Worm (Caenorhabditis elegans) whole organism, L2 larva: ENCODE measurements around the gene pgam-5.

Experiments used
- C34F6.9 ChIP-seq: fragments of 150-350 bp; optimal IDR thresholded peaks from 2 replicates; lab custom pipeline; 2014; ENCODE audit warnings: missing biosample characterization, missing genetic modification characterization
- F13H6.1 ChIP-seq: sonication (generic microtip); optimal IDR thresholded peaks from 2 replicates; lab custom pipeline; 2016; ENCODE audit warnings: missing genetic modification characterization, missing compliant biosample characterization
- R02D3.7 ChIP-seq: fragments of 150-350 bp; optimal IDR thresholded peaks from 2 replicates; lab custom pipeline; 2014; ENCODE audit warnings: missing biosample characterization, missing genetic modification characterization
- Y55F3AM.14 ChIP-seq: fragments of 200-800 bp; sonication (Bioruptor generic); optimal IDR thresholded peaks from 2 replicates; lab custom pipeline; 2018; ENCODE audit warnings: mild to moderate bottlenecking, missing genetic modification characterization, missing compliant biosample characterization
- alr-1 ChIP-seq: fragments of 150-350 bp; optimal IDR thresholded peaks from 2 replicates; lab custom pipeline; 2014; ENCODE audit warnings: missing biosample characterization, missing genetic modification characterization
- aly-2 ChIP-seq: fragments of 150-350 bp; optimal IDR thresholded peaks from 2 replicates; lab custom pipeline; 2014; ENCODE audit warnings: missing biosample characterization, missing genetic modification characterization
- ama-1 ChIP-seq: fragments of 150-350 bp; optimal IDR thresholded peaks from 2 replicates; lab custom pipeline; 2018; ENCODE audit warnings: inconsistent platforms
- ceh-82 ChIP-seq: fragments of 150-350 bp; optimal IDR thresholded peaks from 2 replicates; lab custom pipeline; 2014; ENCODE audit warnings: missing biosample characterization, missing genetic modification characterization
- crh-2 ChIP-seq: sonication (generic microtip); optimal IDR thresholded peaks from 2 replicates; lab custom pipeline; 2017; ENCODE audit warnings: missing biosample characterization, missing genetic modification characterization
- dmd-4 ChIP-seq: sonication (generic microtip); optimal IDR thresholded peaks from 2 replicates; lab custom pipeline; 2017; ENCODE audit warnings: missing biosample characterization, missing genetic modification characterization
- egl-27 ChIP-seq: sonication (generic microtip); optimal IDR thresholded peaks from 3 replicates; lab custom pipeline; 2017; ENCODE audit warnings: missing biosample characterization, missing genetic modification reagents, missing genetic modification characterization
- elt-1 ChIP-seq: fragments of 150-350 bp; optimal IDR thresholded peaks from 2 replicates; lab custom pipeline; 2014; ENCODE audit warnings: missing biosample characterization, missing genetic modification characterization
- elt-3 ChIP-seq: sonication (generic microtip); optimal IDR thresholded peaks from 2 replicates; lab custom pipeline; 2017; ENCODE audit warnings: missing biosample characterization, missing genetic modification characterization
- gmeb-1 ChIP-seq: fragments of 150-350 bp; optimal IDR thresholded peaks from 2 replicates; lab custom pipeline; 2014; ENCODE audit warnings: missing biosample characterization, missing genetic modification characterization
- lin-11 ChIP-seq: fragments of 150-350 bp; sonication (generic microtip); optimal IDR thresholded peaks from 2 replicates; lab custom pipeline; 2014; ENCODE audit warnings: missing biosample characterization, missing genetic modification characterization, inconsistent platforms, mixed read lengths
- lin-13 ChIP-seq: fragments of 150-350 bp; optimal IDR thresholded peaks from 2 replicates; lab custom pipeline; 2014; ENCODE audit warnings: missing biosample characterization, missing genetic modification reagents, missing genetic modification characterization
- lin-39 ChIP-seq: fragments of 150-350 bp; optimal IDR thresholded peaks from 2 replicates; lab custom pipeline; 2014; ENCODE audit warnings: missing biosample characterization, missing genetic modification reagents, missing genetic modification characterization
- lsy-2 ChIP-seq, 2 experiments: fragments of 150-350 bp in 1 of 2; sonication (generic microtip) in 1 of 2; optimal IDR thresholded peaks; 2 replicates each; lab custom pipeline; 2014 to 2017; ENCODE audit warnings: missing biosample characterization in 2 of 2, missing genetic modification characterization in 2 of 2
- mab-5 ChIP-seq: fragments of 150-350 bp; optimal IDR thresholded peaks from 2 replicates; lab custom pipeline; 2014; ENCODE audit warnings: missing biosample characterization, missing genetic modification characterization
- mbf-1 ChIP-seq: sonication (generic microtip); optimal IDR thresholded peaks from 2 replicates; lab custom pipeline; 2017; ENCODE audit warnings: missing biosample characterization, missing genetic modification characterization
- mdl-1 ChIP-seq, 2 experiments: fragments of 150-350 bp in 1 of 2; sonication (generic microtip) in 1 of 2; optimal IDR thresholded peaks; 2 replicates each; lab custom pipeline; 2017; ENCODE audit warnings: missing biosample characterization in 2 of 2, missing genetic modification characterization in 2 of 2
- nhr-12 ChIP-seq: fragments of 150-350 bp; optimal IDR thresholded peaks from 2 replicates; lab custom pipeline; 2014; ENCODE audit warnings: missing biosample characterization, missing genetic modification characterization
- nhr-129 ChIP-seq: fragments of 150-350 bp; optimal IDR thresholded peaks from 2 replicates; lab custom pipeline; 2014; ENCODE audit warnings: missing biosample characterization, missing genetic modification characterization
- nhr-21 ChIP-seq: fragments of 150-350 bp; optimal IDR thresholded peaks from 2 replicates; lab custom pipeline; 2014; ENCODE audit warnings: missing biosample characterization, missing genetic modification characterization
- nhr-237 ChIP-seq: fragments of 150-350 bp; optimal IDR thresholded peaks from 2 replicates; lab custom pipeline; 2014; ENCODE audit warnings: missing biosample characterization, missing genetic modification characterization
- nhr-6 ChIP-seq: fragments of 150-350 bp; optimal IDR thresholded peaks from 2 replicates; lab custom pipeline; 2014; ENCODE audit warnings: missing biosample characterization, missing genetic modification characterization
- sem-4 ChIP-seq: fragments of 150-350 bp; optimal IDR thresholded peaks from 2 replicates; lab custom pipeline; 2014; ENCODE audit warnings: missing biosample characterization, missing genetic modification reagents, missing genetic modification characterization
- skn-1 ChIP-seq: sonication (generic microtip); optimal IDR thresholded peaks from 2 replicates; lab custom pipeline; 2017; ENCODE audit warnings: missing biosample characterization, missing genetic modification characterization
- sma-9 ChIP-seq, 2 experiments: fragments of 150-350 bp in 1 of 2; sonication (generic microtip) in 1 of 2; optimal IDR thresholded peaks; 2 replicates each; lab custom pipeline; 2014 to 2016; ENCODE audit warnings: missing genetic modification characterization in 2 of 2, mild to moderate bottlenecking in 1 of 2, missing biosample characterization in 1 of 2, missing compliant biosample characterization in 1 of 2, missing genetic modification reagents in 1 of 2, moderate library complexity in 1 of 2
- snpc-4 ChIP-seq: fragments of 150-350 bp; optimal IDR thresholded peaks from 2 replicates; lab custom pipeline; 2014; ENCODE audit warnings: missing biosample characterization, missing genetic modification characterization
- unc-55 ChIP-seq: fragments of 150-350 bp; sonication (generic microtip); optimal IDR thresholded peaks from 3 replicates; lab custom pipeline; 2014; ENCODE audit warnings: missing biosample characterization, missing genetic modification reagents, missing genetic modification characterization
- zag-1 ChIP-seq: fragments of 150-350 bp; optimal IDR thresholded peaks from 2 replicates; lab custom pipeline; 2014; ENCODE audit warnings: missing biosample characterization, missing genetic modification characterization
- ztf-1 ChIP-seq: fragments of 200-800 bp; sonication (Bioruptor generic); conservative IDR thresholded peaks from 2 replicates; pipeline ENCODE4 v1.3.6; 2022; ENCODE audit warnings: missing genetic modification characterization, missing compliant biosample characterization
- ztf-4 ChIP-seq: fragments of 150-350 bp; optimal IDR thresholded peaks from 2 replicates; lab custom pipeline; 2014; ENCODE audit warnings: missing biosample characterization, missing genetic modification characterization

pgam-5 gene

DNA sequence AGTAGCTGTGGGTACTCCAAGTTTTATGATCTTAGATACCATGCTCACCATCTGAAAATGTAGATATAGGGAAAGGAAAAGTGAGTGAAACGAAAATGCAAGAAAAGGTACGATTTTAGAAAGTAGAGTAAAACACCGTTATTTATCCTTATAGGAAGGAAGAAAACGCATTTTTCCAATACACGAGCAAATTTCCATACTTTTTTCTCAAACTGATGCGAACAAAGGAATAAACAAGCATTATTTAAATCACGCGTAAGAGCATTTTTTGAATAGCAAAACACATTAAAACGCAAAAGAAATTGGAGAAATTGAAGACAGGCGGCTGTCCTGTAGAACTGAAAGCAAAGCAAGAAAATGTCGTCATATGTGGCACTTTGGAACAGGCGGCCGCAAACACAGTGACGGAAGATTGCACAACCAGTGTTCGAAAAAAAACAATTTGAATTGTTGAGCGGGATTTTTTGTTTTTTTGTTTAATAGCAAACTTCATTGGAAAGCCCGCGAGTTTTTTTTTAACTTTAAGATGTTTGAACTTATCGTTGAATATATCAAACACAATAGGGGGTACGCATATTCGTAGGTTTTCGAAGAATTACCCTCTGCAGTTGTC, at the start of gene pgam-5:
pgam-5 (minus strand) TSS at position 51 of the 613 bp plus-strand sequence.
- TF ChIP-seq dmd-4 (tag; lab: Kevin White, UChicago) = no peak
- peak; percentile 4 for TF ChIP-seq nhr-129 (tag; lab: Kevin White, UChicago)

DNA sequence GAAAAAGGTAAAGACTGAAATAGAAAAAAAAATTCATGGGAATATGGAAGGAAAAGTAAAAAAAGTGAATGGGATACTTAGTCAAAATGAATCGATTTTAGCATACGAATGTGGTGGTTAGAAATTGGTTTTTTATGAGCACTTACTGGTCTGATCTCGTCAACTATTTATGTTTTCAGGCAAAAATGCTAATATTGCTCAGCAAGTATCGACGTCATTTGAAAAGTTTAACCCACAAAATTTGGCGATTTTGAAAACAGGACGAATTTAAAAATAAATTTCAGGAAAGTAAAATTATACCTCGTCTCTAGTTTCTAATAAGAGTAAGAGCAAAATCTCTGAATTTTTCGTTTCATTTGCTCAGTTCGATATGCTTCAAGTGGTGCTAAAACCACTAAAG, 44.7 kb upstream of the pgam-5 start:
- TF ChIP-seq mab-5 (tag; lab: Kevin White, UChicago) (peak; percentile 0), alr-1 (tag; lab: Kevin White, UChicago) (no peak)
- TF ChIP-seq, all 48 proteins: peak for 1

DNA sequence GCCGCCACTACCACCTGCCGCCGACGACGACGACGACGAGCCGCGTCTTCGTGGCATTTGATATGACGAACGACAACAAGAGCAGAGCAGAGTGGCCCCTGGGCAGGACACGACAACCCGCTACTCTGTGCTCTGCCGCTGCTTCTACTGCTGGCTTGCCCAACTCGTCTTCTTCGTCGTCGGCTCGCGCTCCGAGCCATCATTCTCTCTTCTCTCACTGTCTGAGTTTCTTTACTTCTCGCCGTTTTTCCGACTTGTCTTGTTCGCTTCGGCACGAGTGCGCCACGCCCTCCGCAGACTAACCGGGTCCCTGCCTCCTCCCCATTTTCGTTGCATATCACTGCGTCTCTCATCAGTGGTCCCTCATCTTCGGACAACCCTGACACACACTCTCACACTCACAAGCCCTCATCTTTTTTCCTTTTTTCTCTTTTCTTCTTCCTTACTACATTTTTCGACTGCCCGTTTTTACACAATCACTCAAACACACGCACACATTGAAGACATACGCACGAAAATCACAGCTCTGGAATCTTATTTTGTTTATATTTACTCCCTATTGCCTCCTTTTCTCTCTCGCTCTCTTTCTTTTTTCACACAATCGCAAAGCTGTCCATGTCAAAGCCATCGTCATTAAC, 43.6 kb upstream of the pgam-5 start:
- TF ChIP-seq Y55F3AM.14 (peak; percentile 64), zag-1 (peak; percentile 89), lin-11 (tag; lab: Kevin White, UChicago) (peak; percentile 61), mdl-1 (tag; optimal IDR thresholded peaks at IDR 0.05; lab: Kevin White, UChicago) (peak; percentile 81 to 84), mbf-1 (tag; lab: Kevin White, UChicago) (no peak), alr-1 (tag; lab: Kevin White, UChicago) (no peak), nhr-237 (tag; lab: Kevin White, UChicago) (no peak), sem-4 (tag; lab: Kevin White, UChicago) (peak; percentile 71), nhr-129 (tag; lab: Kevin White, UChicago) (peak; percentile 87), C34F6.9 (tag; lab: Kevin White, UChicago) (peak; percentile 83), ztf-4 (tag; lab: Kevin White, UChicago) (peak; percentile 32), sma-9 (GFP tag; optimal IDR thresholded peaks at IDR 0.05; lab: Kevin White, UChicago) (peak; percentile 76), sma-9 (tag; optimal IDR thresholded peaks at IDR 0.05; lab: Kevin White, UChicago) (no peak), unc-55 (GFP tag; lab: Kevin White, UChicago) (peak; percentile 72), lin-39 (no peak), F13H6.1 (tag; lab: Kevin White, UChicago) (peak; percentile 96), nhr-6 (tag; lab: Kevin White, UChicago) (peak; percentile 76), elt-1 (tag; lab: Kevin White, UChicago) (no peak), egl-27 (peak; percentile 19), snpc-4 (tag; lab: Kevin White, UChicago) (peak; percentile 53), lin-13 (GFP tag; lab: Kevin White, UChicago) (peak; percentile 33), nhr-21 (tag; lab: Kevin White, UChicago) (peak; percentile 6), ztf-1 (GFP tag; lab: Robert Waterston, UW) (no peak), ama-1 (lab: Kevin White, UChicago) (no peak), skn-1 (tag; lab: Kevin White, UChicago) (no peak), crh-2 (tag; lab: Kevin White, UChicago) (peak; percentile 71), mab-5 (tag; lab: Kevin White, UChicago) (peak; percentile 67), nhr-12 (tag; lab: Kevin White, UChicago) (no peak), lsy-2 (tag; optimal IDR thresholded peaks at IDR 0.05; lab: Kevin White, UChicago) (peak; percentile 12 to 79), R02D3.7 (no peak), elt-3 (tag; lab: Kevin White, UChicago) (no peak), gmeb-1 (tag; lab: Kevin White, UChicago) (no peak), ceh-82 (peak; percentile 46)

DNA sequence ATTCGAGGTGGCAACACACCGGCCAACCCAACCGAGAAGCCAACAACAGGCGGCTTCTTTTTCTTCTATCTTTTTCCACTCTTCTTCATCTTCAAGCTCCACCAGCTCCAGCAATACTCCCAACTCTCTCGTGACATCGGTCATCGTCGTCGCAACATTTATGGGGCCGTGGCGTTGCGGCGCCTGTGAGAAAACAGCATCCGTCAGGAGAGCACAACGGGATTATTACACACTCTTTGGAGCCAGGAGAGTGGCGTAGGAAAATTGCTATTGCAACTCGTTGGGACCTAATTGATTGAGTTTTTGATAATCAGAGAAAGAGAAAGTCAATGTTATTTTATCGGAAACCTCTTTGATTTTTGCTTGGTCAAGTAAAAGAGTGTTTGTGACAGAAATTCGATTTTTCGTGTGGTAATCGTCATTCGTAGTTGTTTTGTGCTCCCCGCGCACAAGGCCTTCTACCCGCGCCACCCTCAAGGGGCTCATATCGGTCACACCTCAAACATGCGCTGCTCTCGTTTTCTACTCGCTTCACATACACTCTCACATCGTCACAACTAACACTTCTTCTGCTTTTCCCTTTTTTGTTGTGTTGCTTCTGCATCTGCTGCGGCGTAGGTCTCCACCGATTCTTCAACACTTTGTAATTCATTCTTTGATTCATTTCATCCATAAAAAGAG, 41.7 kb upstream of the pgam-5 start:
- TF ChIP-seq C34F6.9 (tag; lab: Kevin White, UChicago) = peak; percentile 29
- TF ChIP-seq lin-13 (GFP tag; lab: Kevin White, UChicago) = no peak
- no peak for TF ChIP-seq aly-2
- peak; percentile 66 for TF ChIP-seq F13H6.1 (tag; lab: Kevin White, UChicago)
- peak in 1 of 2 experiments; percentile 9 for TF ChIP-seq lsy-2 (tag; optimal IDR thresholded peaks at IDR 0.05; lab: Kevin White, UChicago)
- peak; percentile 3 for TF ChIP-seq unc-55 (GFP tag; lab: Kevin White, UChicago)
- TF ChIP-seq sma-9 (GFP tag; optimal IDR thresholded peaks at IDR 0.05; lab: Kevin White, UChicago) = peak; percentile 30
- no peak for TF ChIP-seq sma-9 (tag; optimal IDR thresholded peaks at IDR 0.05; lab: Kevin White, UChicago)
- TF ChIP-seq nhr-129 (tag; lab: Kevin White, UChicago) = peak; percentile 19
